Fruit fly (Drosophila melanogaster) S2 (cell line): Measurements from ENCODE around the gene Ten-m.

ENCODE experiments used
- CG8478 ChIP-seq: fragments of >200 bp; optimal IDR thresholded peaks from 2 replicates; lab custom pipeline; 2018
- CTCF ChIP-seq, 2 experiments: fragments of >200 bp; optimal IDR thresholded peaks; 2 replicates each; lab custom pipeline; 2018

DNA sequence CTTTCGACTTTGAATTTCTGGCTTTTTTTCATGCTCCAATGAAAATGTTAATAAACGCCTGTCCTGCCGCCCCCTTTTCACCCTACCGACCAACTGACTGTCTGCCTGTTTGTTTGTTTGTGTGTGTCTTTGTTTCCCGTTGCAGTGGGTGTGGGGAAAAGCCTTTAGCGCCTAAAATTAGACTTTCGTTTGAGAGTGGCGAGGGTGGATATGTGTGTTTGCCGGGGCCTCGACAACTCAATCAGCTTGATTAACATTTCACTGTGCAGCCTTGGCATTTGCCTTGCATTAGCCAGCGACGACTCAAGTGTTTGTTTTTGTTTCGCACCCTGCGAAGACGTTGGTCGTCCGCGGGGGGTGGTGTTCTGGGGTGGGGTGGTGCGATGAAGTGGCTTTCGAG lies 14.7 kb downstream of the Ten-m start:
- TF ChIP-seq CG8478 (lab: Kevin White, UChicago), result no peak
- no peak for TF ChIP-seq CTCF (optimal IDR thresholded peaks at IDR 0.05; lab: Kevin White, UChicago)
